Fruit fly (Drosophila melanogaster): Measurements from ENCODE around the gene Myt1.

The Myt1 gene

DNA sequence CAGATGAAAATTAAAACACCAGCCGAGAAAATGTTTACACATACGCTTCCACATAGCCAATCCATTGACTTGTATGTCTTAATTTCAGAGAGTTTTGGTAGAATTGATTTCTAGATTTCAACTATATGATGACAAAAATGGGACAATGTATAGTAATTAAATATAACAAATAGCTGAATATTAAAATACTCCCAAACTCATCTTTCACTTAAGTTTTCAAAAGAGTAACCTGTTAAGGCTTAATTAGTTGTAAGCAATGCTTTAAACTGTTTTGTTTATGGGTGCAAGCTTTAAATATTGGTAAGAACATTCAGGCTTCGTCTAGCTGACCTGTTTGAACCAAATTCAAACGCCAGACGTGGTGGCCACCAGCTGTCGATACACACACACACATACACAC lies 49.3 kb upstream of the Myt1 start (continued):
- TF ChIP-seq BEAF-32 (GFP tag; optimal IDR thresholded peaks at IDR 0.05) (no peak), Chrac-16 (GFP tag; optimal IDR thresholded peaks at IDR 0.05) (no peak), sob (GFP tag; IDR thresholded peaks at IDR 0.05) (no peak), her (GFP tag; optimal IDR thresholded peaks at IDR 0.05) (no peak), CG14050 (GFP tag; IDR thresholded peaks at IDR 0.05) (no peak), CG11247 (GFP tag; IDR thresholded peaks at IDR 0.05) (no peak), CG17359 (tag; optimal IDR thresholded peaks at IDR 0.05) (no peak), CG6683 (GFP tag; optimal IDR thresholded peaks at IDR 0.05) (no peak), CG31388 (GFP tag; optimal IDR thresholded peaks at IDR 0.05) (no peak), seq (GFP tag; IDR thresholded peaks at IDR 0.05) (0 out of 2 replicates have a peak, but pooled peaks have one; percentile 14), CG7556 (GFP tag; optimal IDR thresholded peaks at IDR 0.05) (peak; percentile 50), CG1529 (GFP tag; optimal IDR thresholded peaks at IDR 0.05) (peak; percentile 19), chif (GFP tag; optimal IDR thresholded peaks at IDR 0.05) (no peak), wdn (GFP tag; IDR thresholded peaks at IDR 0.05) (no peak), Neu2 (GFP tag; optimal IDR thresholded peaks at IDR 0.05; ENCODE audit: borderline replicate concordance) (no peak), ash1 (GFP tag; optimal IDR thresholded peaks at IDR 0.05) (no peak), cg (GFP tag; optimal IDR thresholded peaks at IDR 0.05) (no peak), Meics (GFP tag; optimal IDR thresholded peaks at IDR 0.05) (peak; percentile 29), CG33213 (GFP tag; optimal IDR thresholded peaks at IDR 0.05) (no peak), Dek (tag; optimal IDR thresholded peaks at IDR 0.05) (no peak), sqz (GFP tag; optimal IDR thresholded peaks at IDR 0.05) (no peak), usp (GFP tag; optimal IDR thresholded peaks at IDR 0.05) (no peak), zen2 (GFP tag; IDR thresholded peaks at IDR 0.05; ENCODE audit: partially characterized antibody) (no peak), CG32767 (GFP tag; IDR thresholded peaks at IDR 0.05) (no peak), Bgb (GFP tag; IDR thresholded peaks at IDR 0.05; ENCODE audit: partially characterized antibody) (no peak), CG6254 (GFP tag; optimal IDR thresholded peaks at IDR 0.05) (peak; percentile 10), CG15601 (tag; optimal IDR thresholded peaks at IDR 0.05) (no peak), CG10654 (GFP tag; optimal IDR thresholded peaks at IDR 0.05) (no peak), CG10565 (GFP tag; optimal IDR thresholded peaks at IDR 0.05) (no peak), Xbp1 (GFP tag; optimal IDR thresholded peaks at IDR 0.05) (peak; percentile 23), dimm (GFP tag; IDR thresholded peaks at IDR 0.05) (no peak), mam (GFP tag; optimal IDR thresholded peaks at IDR 0.05) (peak; percentile 5), Blimp-1 (GFP tag; optimal IDR thresholded peaks at IDR 0.05) (peak; percentile 37), nau (GFP tag; optimal IDR thresholded peaks at IDR 0.05) (no peak), nerfin-2 (GFP tag; IDR thresholded peaks at IDR 0.05; ENCODE audit: partially characterized antibody) (no peak), CG3838 (GFP tag; optimal IDR thresholded peaks at IDR 0.05) (no peak), gfzf (GFP tag; optimal IDR thresholded peaks at IDR 0.05) (no peak), CG13287 (GFP tag; IDR thresholded peaks at IDR 0.05; ENCODE audit: partially characterized antibody) (no peak), br (optimal IDR thresholded peaks at IDR 0.05) (no peak), CG13123 (GFP tag; optimal IDR thresholded peaks at IDR 0.05) (no peak), CG13775 (GFP tag; optimal IDR thresholded peaks at IDR 0.05) (peak; percentile 3), salm (tag; optimal IDR thresholded peaks at IDR 0.05) (no peak), CG10267 (tag; optimal IDR thresholded peaks at IDR 0.05) (peak; percentile 15), CG7987 (GFP tag; optimal IDR thresholded peaks at IDR 0.05) (no peak), CG17912 (GFP tag; optimal IDR thresholded peaks at IDR 0.05) (no peak), Awh (GFP tag; IDR thresholded peaks at IDR 0.05) (no peak), Doc3 (GFP tag; IDR thresholded peaks at IDR 0.05; ENCODE audit: partially characterized antibody) (no peak), CG6765 (GFP tag; optimal IDR thresholded peaks at IDR 0.05) (no peak), CG2889 (GFP tag; IDR thresholded peaks at IDR 0.05) (no peak), CG10147 (GFP tag; optimal IDR thresholded peaks at IDR 0.05) (no peak), Hr51 (GFP tag; optimal IDR thresholded peaks at IDR 0.05) (peak in 1 of 2 experiments; percentile 57)

Measured in whole organism, embryonic.